Fruit fly (Drosophila melanogaster): ENCODE measurements around the gene Tmep.

The Tmep gene

dm6 chr3L:1587140-1587849, 18.3 kb downstream of the Tmep start:
- TF ChIP-seq CG13204 (GFP tag; optimal IDR thresholded peaks at IDR 0.05) (peak; percentile 79), CG15710 (tag; optimal IDR thresholded peaks at IDR 0.05) (peak; percentile 89), CG9948 (tag; optimal IDR thresholded peaks at IDR 0.05) (peak; percentile 75), Snoo (tag; optimal IDR thresholded peaks at IDR 0.05) (peak; percentile 70), gl (tag; optimal IDR thresholded peaks at IDR 0.05) (peak; percentile 79), CG17806 (tag; optimal IDR thresholded peaks at IDR 0.05) (peak; percentile 81), Pif1B (GFP tag; optimal IDR thresholded peaks at IDR 0.05) (peak; percentile 79), CG4496 (GFP tag; IDR thresholded peaks at IDR 0.05) (peak; percentile 86), CG34367 (tag; optimal IDR thresholded peaks at IDR 0.05) (peak; percentile 85), EcR (GFP tag; optimal IDR thresholded peaks at IDR 0.05) (peak; percentile 4), CG14655 (GFP tag; optimal IDR thresholded peaks at IDR 0.05) (peak; percentile 72), CG10348 (GFP tag; IDR thresholded peaks at IDR 0.05) (0 out of 2 replicates have a peak, but pooled peaks have one; percentile 53), CG8159 (tag; optimal IDR thresholded peaks at IDR 0.05) (peak; percentile 85), CG8301 (tag; optimal IDR thresholded peaks at IDR 0.05) (peak; percentile 64), D1 (tag; optimal IDR thresholded peaks at IDR 0.05) (no peak), CG32121 (GFP tag; IDR thresholded peaks at IDR 0.05) (peak; percentile 79), Pif1A (GFP tag; optimal IDR thresholded peaks at IDR 0.05) (peak; percentile 78), fd96Ca (GFP tag; IDR thresholded peaks at IDR 0.05) (peak; percentile 85), Ets98B (GFP tag; IDR thresholded peaks at IDR 0.05) (peak; percentile 80), rn (GFP tag; IDR thresholded peaks at IDR 0.05) (peak; percentile 53), CG12605 (GFP tag; IDR thresholded peaks at IDR 0.05) (peak; percentile 47; the same call in 1 of the 2 replicates)

dm6 chr3L:1590194-1590593, 21.2 kb downstream of the Tmep start:
- TF ChIP-seq Ets98B (GFP tag; IDR thresholded peaks at IDR 0.05): no peak
- no peak for TF ChIP-seq Snoo (tag; optimal IDR thresholded peaks at IDR 0.05)
- no peak for TF ChIP-seq CG32121 (GFP tag; IDR thresholded peaks at IDR 0.05)
- TF ChIP-seq CG12605 (GFP tag; IDR thresholded peaks at IDR 0.05): no peak
- no peak for TF ChIP-seq CG8159 (tag; optimal IDR thresholded peaks at IDR 0.05)
- TF ChIP-seq EcR (GFP tag; optimal IDR thresholded peaks at IDR 0.05): no peak
- no peak for TF ChIP-seq CG13204 (GFP tag; optimal IDR thresholded peaks at IDR 0.05)

dm6 chr3L:1591692-1592371, 22.9 kb downstream of the Tmep start:
- TF ChIP-seq gl (tag; optimal IDR thresholded peaks at IDR 0.05): peak; percentile 89
- peak; percentile 29 for TF ChIP-seq CG8301 (tag; optimal IDR thresholded peaks at IDR 0.05)
- TF ChIP-seq fd96Ca (GFP tag; IDR thresholded peaks at IDR 0.05): peak; percentile 70; the same call in 2 of the 3 replicates
- TF ChIP-seq CG17806 (tag; optimal IDR thresholded peaks at IDR 0.05): peak; percentile 51
- TF ChIP-seq Ets98B (GFP tag; IDR thresholded peaks at IDR 0.05): peak; percentile 42; the same call in 1 of the 2 replicates
- TF ChIP-seq CG14655 (GFP tag; optimal IDR thresholded peaks at IDR 0.05): peak; percentile 41
- TF ChIP-seq Snoo (tag; optimal IDR thresholded peaks at IDR 0.05): peak; percentile 86
- peak; percentile 43 for TF ChIP-seq CG9948 (tag; optimal IDR thresholded peaks at IDR 0.05)
- TF ChIP-seq D1 (tag; optimal IDR thresholded peaks at IDR 0.05): no peak
- TF ChIP-seq CG12605 (GFP tag; IDR thresholded peaks at IDR 0.05): no peak
- TF ChIP-seq Pif1A (GFP tag; optimal IDR thresholded peaks at IDR 0.05): peak; percentile 88
- peak; percentile 85 for TF ChIP-seq Pif1B (GFP tag; optimal IDR thresholded peaks at IDR 0.05)
- TF ChIP-seq CG34367 (tag; optimal IDR thresholded peaks at IDR 0.05): peak; percentile 74
- peak; percentile 70 for TF ChIP-seq CG13204 (GFP tag; optimal IDR thresholded peaks at IDR 0.05)
- peak; percentile 85 for TF ChIP-seq CG4496 (GFP tag; IDR thresholded peaks at IDR 0.05)
- no peak for TF ChIP-seq CG10348 (GFP tag; IDR thresholded peaks at IDR 0.05)
- peak; percentile 75 for TF ChIP-seq CG8159 (tag; optimal IDR thresholded peaks at IDR 0.05)
- TF ChIP-seq rn (GFP tag; IDR thresholded peaks at IDR 0.05): no peak
- TF ChIP-seq CG15710 (tag; optimal IDR thresholded peaks at IDR 0.05): peak; percentile 74
- peak; percentile 32 for TF ChIP-seq EcR (GFP tag; optimal IDR thresholded peaks at IDR 0.05)
- TF ChIP-seq CG32121 (GFP tag; IDR thresholded peaks at IDR 0.05): peak; percentile 65; the same call in 1 of the 2 replicates

dm6 chr3L:1592822-1593452, 24.0 kb downstream of the Tmep start:
- TF ChIP-seq gl (tag; optimal IDR thresholded peaks at IDR 0.05) (peak; percentile 33), rn (GFP tag; IDR thresholded peaks at IDR 0.05) (no peak), Snoo (tag; optimal IDR thresholded peaks at IDR 0.05) (peak; percentile 23), CG15710 (tag; optimal IDR thresholded peaks at IDR 0.05) (peak; percentile 4), EcR (GFP tag; optimal IDR thresholded peaks at IDR 0.05) (peak; percentile 97), Ets98B (GFP tag; IDR thresholded peaks at IDR 0.05) (peak; percentile 27; the same call in 1 of the 2 replicates), Pif1A (GFP tag; optimal IDR thresholded peaks at IDR 0.05) (no peak), CG8301 (tag; optimal IDR thresholded peaks at IDR 0.05) (peak; percentile 47), CG13204 (GFP tag; optimal IDR thresholded peaks at IDR 0.05) (peak; percentile 52), CG9948 (tag; optimal IDR thresholded peaks at IDR 0.05) (no peak), Pif1B (GFP tag; optimal IDR thresholded peaks at IDR 0.05) (no peak), fd96Ca (GFP tag; IDR thresholded peaks at IDR 0.05) (0 out of 3 replicates have a peak, but pooled peaks have one; percentile 23), CG32121 (GFP tag; IDR thresholded peaks at IDR 0.05) (no peak), CG14655 (GFP tag; optimal IDR thresholded peaks at IDR 0.05) (no peak), CG4496 (GFP tag; IDR thresholded peaks at IDR 0.05) (0 out of 3 replicates have a peak, but pooled peaks have one; percentile 38), CG12605 (GFP tag; IDR thresholded peaks at IDR 0.05) (no peak; the same call in 1 of the 2 replicates), CG17806 (tag; optimal IDR thresholded peaks at IDR 0.05) (no peak), D1 (tag; optimal IDR thresholded peaks at IDR 0.05) (no peak), CG8159 (tag; optimal IDR thresholded peaks at IDR 0.05) (no peak), CG34367 (tag; optimal IDR thresholded peaks at IDR 0.05) (no peak), CG10348 (GFP tag; IDR thresholded peaks at IDR 0.05) (no peak)
